Fruit fly (Drosophila melanogaster) whole organism, embryonic: Measurements from ENCODE around the gene Desat2.

Experiments used
- ATbp ChIP-seq: fragments of 200-800 bp; sonication (Bioruptor generic); optimal IDR thresholded peaks from 2 replicates; lab custom pipeline; 2017; ENCODE audit warnings: missing biosample characterization, mild to moderate bottlenecking, missing genetic modification characterization, missing genetic modification reagents
- C15 ChIP-seq: fragments of 200-800 bp; sonication (Bioruptor generic); IDR thresholded peaks from 3 replicates; pipeline ENCODE4 v1.3.6; 2022; ENCODE audit warnings: missing biosample characterization, missing genetic modification characterization
- CG10274 ChIP-seq: fragments of 200-800 bp; sonication (Bioruptor generic); optimal IDR thresholded peaks from 3 replicates; lab custom pipeline; 2017; ENCODE audit warnings: missing biosample characterization, mild to moderate bottlenecking, missing genetic modification characterization
- CG10321 ChIP-seq: fragments of 200-800 bp; sonication (Bioruptor generic); IDR thresholded peaks from 2 replicates; pipeline ENCODE4 v1.3.6; 2022; ENCODE audit warnings: missing biosample characterization, missing genetic modification characterization
- CG10543 ChIP-seq: fragments of 200-800 bp; sonication (Bioruptor generic); optimal IDR thresholded peaks from 3 replicates; lab custom pipeline; 2017; ENCODE audit warnings: missing biosample characterization, mild to moderate bottlenecking, missing genetic modification characterization, moderate library complexity
- CG11696 ChIP-seq: fragments of 200-800 bp; sonication (Bioruptor generic); IDR thresholded peaks from 2 replicates; pipeline ENCODE4 v1.3.6; 2022; ENCODE audit warnings: missing biosample characterization, missing genetic modification characterization
- CG12391 ChIP-seq: fragments of 200-800 bp; sonication (Bioruptor generic); optimal IDR thresholded peaks from 3 replicates; lab custom pipeline; 2018; ENCODE audit warnings: missing biosample characterization, mild to moderate bottlenecking, missing genetic modification characterization, moderate library complexity
- CG12769 ChIP-seq: fragments of 200-800 bp; sonication (Bioruptor generic); optimal IDR thresholded peaks from 2 replicates; lab custom pipeline; 2019; ENCODE audit warnings: missing biosample characterization, mild to moderate bottlenecking, missing genetic modification characterization, moderate library complexity
- CG13424 ChIP-seq: fragments of 200-800 bp; sonication (Bioruptor generic); optimal IDR thresholded peaks from 2 replicates; lab custom pipeline; 2019; ENCODE audit warnings: missing biosample characterization, mild to moderate bottlenecking, missing genetic modification characterization, moderate library complexity
- CG13624 ChIP-seq: fragments of 200-800 bp; sonication (Bioruptor generic); optimal IDR thresholded peaks from 2 replicates; lab custom pipeline; 2016; ENCODE audit warnings: missing biosample characterization, missing genetic modification characterization
- CG14050 ChIP-seq: fragments of 200-800 bp; sonication (Bioruptor generic); IDR thresholded peaks from 3 replicates; pipeline ENCODE4 v1.3.6; 2022; ENCODE audit warnings: missing biosample characterization, missing genetic modification characterization
- CG15269 ChIP-seq: fragments of 200-800 bp; sonication (Bioruptor generic); optimal IDR thresholded peaks from 2 replicates; lab custom pipeline; 2018; ENCODE audit warnings: missing biosample characterization, mild to moderate bottlenecking, missing genetic modification characterization, moderate library complexity
- CG15514 ChIP-seq: fragments of 200-800 bp; sonication (Bioruptor generic); optimal IDR thresholded peaks from 3 replicates; lab custom pipeline; 2017; ENCODE audit warnings: missing biosample characterization, missing genetic modification characterization, mild to moderate bottlenecking, moderate library complexity, missing genetic modification reagents
- CG15601 ChIP-seq: fragments of 200-800 bp; sonication (Bioruptor generic); optimal IDR thresholded peaks from 3 replicates; lab custom pipeline; 2019; ENCODE audit warnings: missing biosample characterization, mild to moderate bottlenecking, missing genetic modification characterization, moderate library complexity
- CG2116 ChIP-seq: fragments of 200-800 bp; sonication (Bioruptor generic); optimal IDR thresholded peaks from 3 replicates; lab custom pipeline; 2018; ENCODE audit warnings: missing biosample characterization, mild to moderate bottlenecking, missing genetic modification characterization
- CG30020 ChIP-seq: fragments of 200-800 bp; optimal IDR thresholded peaks from 2 replicates; lab custom pipeline; 2019; ENCODE audit warnings: missing biosample characterization, mild to moderate bottlenecking, missing genetic modification characterization, moderate library complexity
- CG31365 ChIP-seq: fragments of 200-800 bp; sonication (Bioruptor generic); optimal IDR thresholded peaks from 2 replicates; lab custom pipeline; 2018; ENCODE audit warnings: missing biosample characterization, mild to moderate bottlenecking, missing genetic modification characterization
- CG32532 ChIP-seq: fragments of 200-800 bp; sonication (Bioruptor generic); IDR thresholded peaks from 2 replicates; pipeline ENCODE4 v1.3.6; 2022; ENCODE audit warnings: missing biosample characterization, missing genetic modification characterization
- CG34376 ChIP-seq: fragments of 200-800 bp; sonication (Bioruptor generic); optimal IDR thresholded peaks from 2 replicates; lab custom pipeline; 2018; ENCODE audit warnings: missing biosample characterization, mild to moderate bottlenecking, missing genetic modification characterization
- CG3995 ChIP-seq: fragments of 200-800 bp; sonication (Bioruptor generic); optimal IDR thresholded peaks from 3 replicates; lab custom pipeline; 2016; ENCODE audit warnings: missing biosample characterization, missing genetic modification characterization
- CG5953 ChIP-seq: fragments of 200-800 bp; sonication (Bioruptor generic); IDR thresholded peaks from 2 replicates; pipeline ENCODE4 v1.3.6; 2022; ENCODE audit warnings: missing biosample characterization, missing genetic modification characterization
- CG6254 ChIP-seq: fragments of 200-800 bp; sonication (Bioruptor generic); optimal IDR thresholded peaks from 3 replicates; lab custom pipeline; 2017; ENCODE audit warnings: mild to moderate bottlenecking, missing biosample characterization, missing genetic modification reagents, missing genetic modification characterization
- Doc3 ChIP-seq: fragments of 200-800 bp; sonication (Bioruptor generic); IDR thresholded peaks from 3 replicates; pipeline ENCODE4 v1.3.6; 2022; ENCODE audit warnings: missing biosample characterization, missing genetic modification characterization; ENCODE audit not compliant: partially characterized antibody
- Gsc ChIP-seq: fragments of 200-800 bp; sonication (Bioruptor generic); IDR thresholded peaks from 2 replicates; pipeline ENCODE4 v1.3.6; 2022; ENCODE audit warnings: missing biosample characterization, missing genetic modification characterization
- H2.0 ChIP-seq: fragments of 200-800 bp; sonication (Bioruptor generic); IDR thresholded peaks from 2 replicates; pipeline ENCODE4 v1.3.6; 2022; ENCODE audit warnings: missing biosample characterization, missing genetic modification characterization
- Lhr ChIP-seq: fragments of 200-800 bp; sonication (Bioruptor generic); optimal IDR thresholded peaks from 3 replicates; lab custom pipeline; 2017; ENCODE audit warnings: mild to moderate bottlenecking, missing biosample characterization, missing genetic modification reagents, missing genetic modification characterization
- NFAT ChIP-seq: fragments of 200-800 bp; sonication (Bioruptor generic); IDR thresholded peaks from 2 replicates; pipeline ENCODE4 v1.3.6; 2022; ENCODE audit warnings: missing biosample characterization, missing genetic modification characterization
- Nf-YA ChIP-seq: fragments of 200-800 bp; sonication (Bioruptor generic); IDR thresholded peaks from 2 replicates; pipeline ENCODE4 v1.3.6; 2022; ENCODE audit warnings: missing biosample characterization, missing genetic modification characterization
- Nf-YB ChIP-seq: fragments of 200-800 bp; sonication (Bioruptor generic); optimal IDR thresholded peaks from 3 replicates; lab custom pipeline; 2019; ENCODE audit warnings: missing biosample characterization, mild to moderate bottlenecking, missing genetic modification characterization, moderate library complexity
- Oli ChIP-seq: fragments of 200-800 bp; sonication (Bioruptor generic); optimal IDR thresholded peaks from 2 replicates; lab custom pipeline; 2018; ENCODE audit warnings: missing biosample characterization, mild to moderate bottlenecking, missing genetic modification characterization, moderate library complexity
- Poxn ChIP-seq: fragments of 200-800 bp; sonication (Bioruptor generic); IDR thresholded peaks from 2 replicates; pipeline ENCODE4 v1.3.6; 2022; ENCODE audit warnings: missing biosample characterization, missing genetic modification characterization
- Sry-β ChIP-seq: fragments of 200-800 bp; sonication (Bioruptor generic); optimal IDR thresholded peaks from 2 replicates; lab custom pipeline; 2018; ENCODE audit warnings: missing biosample characterization, mild to moderate bottlenecking, missing genetic modification characterization, moderate library complexity
- Vsx1 ChIP-seq: fragments of 200-800 bp; sonication (Bioruptor generic); optimal IDR thresholded peaks from 2 replicates; lab custom pipeline; 2017; ENCODE audit warnings: missing biosample characterization, mild to moderate bottlenecking, missing genetic modification characterization, missing genetic modification reagents
- Xrp1 ChIP-seq: fragments of 200-800 bp; sonication (Bioruptor generic); IDR thresholded peaks from 2 replicates; pipeline ENCODE4 v1.3.6; 2022; ENCODE audit warnings: missing biosample characterization, missing genetic modification characterization
- dm ChIP-seq: fragments of 200-800 bp; sonication (Bioruptor generic); optimal IDR thresholded peaks from 3 replicates; lab custom pipeline; 2016; ENCODE audit warnings: missing biosample characterization, missing genetic modification characterization
- emc ChIP-seq: fragments of 200-800 bp; sonication (Bioruptor generic); optimal IDR thresholded peaks from 2 replicates; lab custom pipeline; 2016; ENCODE audit warnings: missing biosample characterization, missing genetic modification characterization
- exex ChIP-seq: fragments of 200-800 bp; sonication (Bioruptor generic); optimal IDR thresholded peaks from 4 replicates; lab custom pipeline; 2018; ENCODE audit warnings: missing biosample characterization, mild to moderate bottlenecking, missing genetic modification characterization, moderate library complexity
- gfzf ChIP-seq: fragments of 200-800 bp; sonication (Bioruptor generic); optimal IDR thresholded peaks from 2 replicates; lab custom pipeline; 2016; ENCODE audit warnings: missing biosample characterization, mild to moderate bottlenecking, missing genetic modification characterization, moderate library complexity
- org-1 ChIP-seq: fragments of 200-800 bp; sonication (Bioruptor generic); optimal IDR thresholded peaks from 2 replicates; lab custom pipeline; 2017; ENCODE audit warnings: missing biosample characterization, missing genetic modification characterization
- phol ChIP-seq: fragments of 200-800 bp; sonication (Bioruptor generic); optimal IDR thresholded peaks from 3 replicates; lab custom pipeline; 2018; ENCODE audit warnings: missing biosample characterization, mild to moderate bottlenecking, missing genetic modification characterization, moderate library complexity
- psq ChIP-seq: fragments of 200-800 bp; sonication (Bioruptor generic); optimal IDR thresholded peaks from 2 replicates; lab custom pipeline; 2017; ENCODE audit warnings: missing biosample characterization, missing genetic modification characterization
- pzg ChIP-seq: fragments of 200-800 bp; sonication (Bioruptor generic); optimal IDR thresholded peaks from 3 replicates; lab custom pipeline; 2018; ENCODE audit warnings: missing biosample characterization, mild to moderate bottlenecking, missing genetic modification characterization, moderate library complexity
- stc ChIP-seq: fragments of 200-800 bp; sonication (Bioruptor generic); IDR thresholded peaks from 2 replicates; pipeline ENCODE4 v1.3.6; 2022; ENCODE audit warnings: missing biosample characterization, missing genetic modification characterization
- tll ChIP-seq, 2 experiments: fragments of 200-800 bp in 1 of 2; fragments of >200 bp in 1 of 2; sonication (Bioruptor generic) in 1 of 2; optimal IDR thresholded peaks; 2 replicates each; lab custom pipeline; 2017 to 2019; ENCODE audit warnings: missing biosample characterization in 2 of 2, missing genetic modification characterization in 2 of 2, mild to moderate bottlenecking in 1 of 2, moderate library complexity in 1 of 2
- tna ChIP-seq: fragments of 200-800 bp; sonication (Bioruptor generic); IDR thresholded peaks from 2 replicates; pipeline ENCODE4 v1.3.6; 2022; ENCODE audit warnings: missing biosample characterization, missing genetic modification characterization; ENCODE audit not compliant: partially characterized antibody
- usp ChIP-seq: fragments of >200 bp; optimal IDR thresholded peaks from 2 replicates; lab custom pipeline; 2017; ENCODE audit warnings: missing biosample characterization, missing genetic modification characterization
- vnd ChIP-seq: fragments of 200-800 bp; sonication (Bioruptor generic); IDR thresholded peaks from 3 replicates; pipeline ENCODE4 v1.3.6; 2022; ENCODE audit warnings: missing biosample characterization, missing genetic modification characterization; ENCODE audit not compliant: partially characterized antibody
- zen2 ChIP-seq: fragments of 200-800 bp; sonication (Bioruptor generic); IDR thresholded peaks from 3 replicates; pipeline ENCODE4 v1.3.6; 2022; ENCODE audit warnings: missing biosample characterization, missing genetic modification characterization; ENCODE audit not compliant: partially characterized antibody
- zfh2 ChIP-seq: fragments of 200-800 bp; sonication (Bioruptor generic); optimal IDR thresholded peaks from 2 replicates; lab custom pipeline; 2016; ENCODE audit warnings: missing biosample characterization, missing genetic modification characterization

Desat2 gene

dm6 chr3R:12425510-12426309 is 10.3 kb upstream of the Desat2 start, which contains the start of gene Pp1-87B:
TSS of gene Pp1-87B (minus strand) at chr3R:12425917.
- TF ChIP-seq CG34376: peak; percentile 9
- no peak for TF ChIP-seq psq (GFP tag; lab: Kevin White, UChicago)
- TF ChIP-seq CG12769 (tag; lab: Kevin White, UChicago): no peak
- TF ChIP-seq Oli (tag; lab: Kevin White, UChicago): no peak
- TF ChIP-seq gfzf (GFP tag; lab: Kevin White, UChicago): peak; percentile 17
- no peak for TF ChIP-seq Vsx1
- TF ChIP-seq CG2116: peak; percentile 66
- TF ChIP-seq Nf-YA (GFP tag; lab: Robert Waterston, UW): no peak
- TF ChIP-seq NFAT (GFP tag; lab: Robert Waterston, UW): no peak
- no peak for TF ChIP-seq org-1
- no peak for TF ChIP-seq C15 (GFP tag; lab: Robert Waterston, UW)
- TF ChIP-seq CG13424 (tag; lab: Kevin White, UChicago): no peak
- TF ChIP-seq Nf-YB (GFP tag; lab: Kevin White, UChicago): peak; percentile 13
- no peak for TF ChIP-seq CG15514 (GFP tag; lab: Kevin White, UChicago)
- peak; percentile 45 for TF ChIP-seq CG30020
- peak; percentile 77 for TF ChIP-seq pzg (GFP tag; lab: Kevin White, UChicago)
- peak; percentile 40 to 98 for TF ChIP-seq tll (GFP tag; optimal IDR thresholded peaks at IDR 0.05; lab: Kevin White, UChicago)
- TF ChIP-seq CG13624 (GFP tag; lab: Kevin White, UChicago): no peak
- TF ChIP-seq Poxn (GFP tag; lab: Robert Waterston, UW): no peak
- TF ChIP-seq zfh2 (GFP tag; lab: Kevin White, UChicago): no peak
- TF ChIP-seq usp (GFP tag; lab: Kevin White, UChicago): no peak
- no peak for TF ChIP-seq CG10274 (GFP tag; lab: Kevin White, UChicago)
- TF ChIP-seq CG31365 (tag; lab: Kevin White, UChicago): no peak
- TF ChIP-seq Sry-β (GFP tag; lab: Kevin White, UChicago): no peak
- TF ChIP-seq CG15269 (tag; lab: Kevin White, UChicago): no peak
- TF ChIP-seq tna: no peak; the same call in 1 of the 2 replicates
- no peak for TF ChIP-seq stc
- no peak for TF ChIP-seq CG11696 (GFP tag; lab: Robert Waterston, UW)
- TF ChIP-seq CG32532: no peak
- no peak for TF ChIP-seq zen2
- no peak for TF ChIP-seq emc
- TF ChIP-seq Doc3 (GFP tag; lab: Robert Waterston, UW): no peak
- peak; percentile 56; the same call in 2 of the 3 replicates for TF ChIP-seq vnd (GFP tag; lab: Robert Waterston, UW)
- no peak for TF ChIP-seq CG6254 (GFP tag; lab: Kevin White, UChicago)
- TF ChIP-seq CG10543 (GFP tag; lab: Kevin White, UChicago): peak; percentile 53
- TF ChIP-seq dm (GFP tag; lab: Kevin White, UChicago): peak; percentile 89
- TF ChIP-seq CG15601 (tag; lab: Kevin White, UChicago): no peak
- no peak for TF ChIP-seq Gsc (GFP tag; lab: Robert Waterston, UW)
- no peak for TF ChIP-seq H2.0 (GFP tag; lab: Robert Waterston, UW)
- TF ChIP-seq CG10321 (GFP tag; lab: Robert Waterston, UW): peak; percentile 91
- no peak for TF ChIP-seq CG5953 (GFP tag; lab: Robert Waterston, UW)
- peak; percentile 38 for TF ChIP-seq CG3995 (GFP tag; lab: Kevin White, UChicago)
- no peak for TF ChIP-seq ATbp (GFP tag; lab: Kevin White, UChicago)
- peak; percentile 20 for TF ChIP-seq CG12391
- peak; percentile 100 for TF ChIP-seq phol (tag; lab: Kevin White, UChicago)
- TF ChIP-seq exex (tag; lab: Kevin White, UChicago): no peak
- TF ChIP-seq Xrp1 (GFP tag; lab: Robert Waterston, UW): no peak
- peak; percentile 85 for TF ChIP-seq Lhr (GFP tag; lab: Kevin White, UChicago)
- TF ChIP-seq CG14050 (GFP tag; lab: Robert Waterston, UW): no peak
